Fruit fly (Drosophila melanogaster): ENCODE data around the gene CG3226.

The CG3226 gene

DNA sequence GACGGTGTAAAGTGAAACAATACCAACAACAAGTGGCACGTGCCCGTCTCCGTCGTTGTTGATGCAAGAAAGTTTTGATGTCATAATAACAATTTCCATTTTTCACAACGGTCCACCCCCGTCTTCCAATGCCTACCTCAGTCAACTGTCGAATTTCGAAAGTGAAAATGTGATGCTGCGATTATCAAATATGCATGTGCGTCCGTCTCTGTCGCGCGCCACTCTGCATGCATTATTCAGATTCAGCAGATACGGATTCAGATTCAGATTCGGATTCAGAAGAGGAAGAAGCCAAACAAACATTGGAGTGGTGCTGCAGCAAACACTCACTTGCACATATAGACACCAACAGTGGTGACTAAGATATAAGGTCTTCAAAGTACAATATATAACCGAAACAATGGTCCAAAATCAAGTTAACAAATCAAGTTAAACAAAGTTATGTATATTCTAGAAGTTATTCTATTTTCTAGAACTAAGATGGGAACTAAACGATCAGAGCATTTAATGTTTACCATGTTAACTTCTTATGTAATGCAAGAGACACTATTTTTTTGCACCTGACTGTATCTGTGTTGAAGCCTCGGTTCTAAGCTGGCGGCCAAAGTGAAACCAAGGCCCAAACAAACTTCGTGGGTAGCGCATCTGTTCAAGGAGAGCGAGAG, 11.3 kb downstream of the CG3226 start (continued):
- TF ChIP-seq usp (GFP tag; optimal IDR thresholded peaks at IDR 0.05) = no peak
- no peak for TF ChIP-seq CG14014 (GFP tag; IDR thresholded peaks at IDR 0.05)
- no peak for TF ChIP-seq ems (GFP tag; optimal IDR thresholded peaks at IDR 0.05)
- no peak for TF ChIP-seq CG13775 (GFP tag; optimal IDR thresholded peaks at IDR 0.05)
- TF ChIP-seq GATAe (GFP tag; conservative IDR thresholded peaks at IDR 0.05) = no peak
- no peak for TF ChIP-seq Six4 (GFP tag; optimal IDR thresholded peaks at IDR 0.05)
- TF ChIP-seq Antp (GFP tag; optimal IDR thresholded peaks at IDR 0.05) = no peak
- TF ChIP-seq CG3847 (GFP tag; IDR thresholded peaks at IDR 0.05) = no peak
- TF ChIP-seq bigmax (GFP tag; optimal IDR thresholded peaks at IDR 0.05) = no peak
- TF ChIP-seq ash1 (GFP tag; optimal IDR thresholded peaks at IDR 0.05) = no peak
- no peak for TF ChIP-seq Nf-YA (GFP tag; IDR thresholded peaks at IDR 0.05)
- TF ChIP-seq Chrac-16 (GFP tag; optimal IDR thresholded peaks at IDR 0.05) = no peak
- peak; percentile 10 for TF ChIP-seq CG4820 (GFP tag; optimal IDR thresholded peaks at IDR 0.05)
- TF ChIP-seq gcm (GFP tag; optimal IDR thresholded peaks at IDR 0.05) = no peak
- TF ChIP-seq CG8388 (GFP tag; optimal IDR thresholded peaks at IDR 0.05) = peak; percentile 40
- TF ChIP-seq shn (GFP tag; optimal IDR thresholded peaks at IDR 0.05) = no peak
- TF ChIP-seq crp (GFP tag; optimal IDR thresholded peaks at IDR 0.05) = no peak
- peak; percentile 3 for TF ChIP-seq salm (tag; optimal IDR thresholded peaks at IDR 0.05)
- TF ChIP-seq CG10654 (GFP tag; optimal IDR thresholded peaks at IDR 0.05) = no peak
- no peak for TF ChIP-seq Fer3 (tag; optimal IDR thresholded peaks at IDR 0.05)
- TF ChIP-seq nerfin-1 (tag; optimal IDR thresholded peaks at IDR 0.05) = peak; percentile 3
- TF ChIP-seq gsb-n (tag; optimal IDR thresholded peaks at IDR 0.05) = peak; percentile 26
- no peak for TF ChIP-seq Atf6 (GFP tag; IDR thresholded peaks at IDR 0.05)
- peak; percentile 38 for TF ChIP-seq CG17385 (GFP tag; optimal IDR thresholded peaks at IDR 0.05)
- no peak for TF ChIP-seq ind (GFP tag; optimal IDR thresholded peaks at IDR 0.05)
- 0 out of 3 replicates have a peak, but pooled peaks have one; percentile 36 for TF ChIP-seq zfh1 (GFP tag; IDR thresholded peaks at IDR 0.05)
- TF ChIP-seq Xbp1 (GFP tag; optimal IDR thresholded peaks at IDR 0.05) = no peak
- TF ChIP-seq CG9876 (GFP tag; optimal IDR thresholded peaks at IDR 0.05) = no peak
- TF ChIP-seq gro (GFP tag; optimal IDR thresholded peaks at IDR 0.05) = no peak
- TF ChIP-seq hkb (optimal IDR thresholded peaks at IDR 0.05) = no peak
- peak; percentile 61; the same call in 1 of the 2 replicates for TF ChIP-seq hkb (GFP tag; IDR thresholded peaks at IDR 0.05)
- TF ChIP-seq D (optimal IDR thresholded peaks at IDR 0.05) = no peak
- peak; percentile 22 for TF ChIP-seq D (GFP tag; optimal IDR thresholded peaks at IDR 0.05)
- TF ChIP-seq HmgD (GFP tag; optimal IDR thresholded peaks at IDR 0.05) = no peak
- TF ChIP-seq CG33213 (GFP tag; optimal IDR thresholded peaks at IDR 0.05) = no peak
- TF ChIP-seq inv (GFP tag; IDR thresholded peaks at IDR 0.05; ENCODE audit: partially characterized antibody) = no peak
- TF ChIP-seq zf30C (GFP tag; optimal IDR thresholded peaks at IDR 0.05) = no peak
- TF ChIP-seq TFAM (GFP tag; optimal IDR thresholded peaks at IDR 0.05) = no peak
- peak; percentile 38; the same call in 1 of the 2 replicates for TF ChIP-seq CG6689 (GFP tag; IDR thresholded peaks at IDR 0.05)
- TF ChIP-seq CG7987 (GFP tag; optimal IDR thresholded peaks at IDR 0.05) = no peak
- TF ChIP-seq psq (GFP tag; optimal IDR thresholded peaks at IDR 0.05) = no peak
- TF ChIP-seq Neu2 (GFP tag; optimal IDR thresholded peaks at IDR 0.05; ENCODE audit: borderline replicate concordance) = no peak
- TF ChIP-seq Poxn (GFP tag; IDR thresholded peaks at IDR 0.05) = no peak
- peak; percentile 40 for TF ChIP-seq grn (GFP tag; optimal IDR thresholded peaks at IDR 0.05)
- TF ChIP-seq CG13424 (tag; optimal IDR thresholded peaks at IDR 0.05) = peak; percentile 22
- TF ChIP-seq CG10321 (GFP tag; IDR thresholded peaks at IDR 0.05) = no peak
- no peak for TF ChIP-seq CG10274 (GFP tag; optimal IDR thresholded peaks at IDR 0.05)
- no peak for TF ChIP-seq cg (GFP tag; optimal IDR thresholded peaks at IDR 0.05)
- no peak for TF ChIP-seq CG1024 (GFP tag; IDR thresholded peaks at IDR 0.05)
- TF ChIP-seq CG6813 (GFP tag; optimal IDR thresholded peaks at IDR 0.05) = no peak
- TF ChIP-seq pan (optimal IDR thresholded peaks at IDR 0.05) = no peak
- TF ChIP-seq pan (GFP tag; optimal IDR thresholded peaks at IDR 0.05 in 1 of 2, IDR thresholded peaks at IDR 0.05 in 1 of 2) = no peak

All from whole organism, embryonic.